Worm (Caenorhabditis elegans) whole organism, early embryonic: ENCODE data around the gene mfn-1.

Experiments
- F13C5.2 ChIP-seq: sonication (generic microtip); optimal IDR thresholded peaks from 2 replicates; lab custom pipeline; 2017; ENCODE audit warnings: mild to moderate bottlenecking, missing genetic modification characterization, inconsistent platforms, missing compliant biosample characterization
- aly-1 ChIP-seq: sonication (generic microtip); optimal IDR thresholded peaks from 2 replicates; lab custom pipeline; 2016; ENCODE audit warnings: missing genetic modification characterization, missing compliant biosample characterization
- ama-1 ChIP-seq: fragments of 150-350 bp; optimal IDR thresholded peaks from 2 replicates; lab custom pipeline; 2014
- ceh-13 ChIP-seq: fragments of 200-800 bp; sonication (Bioruptor generic); optimal IDR thresholded peaks from 2 replicates; lab custom pipeline; 2018; ENCODE audit warnings: mild to moderate bottlenecking, missing genetic modification characterization, missing compliant biosample characterization
- ets-7 ChIP-seq: sonication (generic microtip); optimal IDR thresholded peaks from 2 replicates; lab custom pipeline; 2016; ENCODE audit warnings: missing genotype, missing genetic modification characterization, missing compliant biosample characterization
- flt-1 ChIP-seq: fragments of 200-800 bp; sonication (Bioruptor generic); IDR thresholded peaks from 2 replicates; pipeline ENCODE4 v1.3.6; 2022; ENCODE audit warnings: missing genetic modification characterization, missing compliant biosample characterization
- hmbx-1 ChIP-seq: sonication (generic microtip); optimal IDR thresholded peaks from 2 replicates; lab custom pipeline; 2016; ENCODE audit warnings: mild to moderate bottlenecking, missing genetic modification characterization, missing compliant biosample characterization
- hmg-4 ChIP-seq: fragments of 200-800 bp; sonication (Bioruptor generic); optimal IDR thresholded peaks from 2 replicates; lab custom pipeline; 2018; ENCODE audit warnings: mild to moderate bottlenecking, missing genetic modification characterization, missing compliant biosample characterization
- hnd-1 ChIP-seq: sonication (generic microtip); optimal IDR thresholded peaks from 2 replicates; lab custom pipeline; 2016; ENCODE audit warnings: missing genetic modification characterization, missing compliant biosample characterization
- pes-1 ChIP-seq: fragments of 200-800 bp; sonication (Bioruptor generic); IDR thresholded peaks from 2 replicates; pipeline ENCODE4 v1.3.6; 2022; ENCODE audit warnings: missing genetic modification reagents, missing genetic modification characterization, missing compliant biosample characterization
- sea-1 ChIP-seq: fragments of 200-800 bp; sonication (Bioruptor generic); conservative IDR thresholded peaks from 2 replicates; pipeline ENCODE4 v1.3.6; 2022; ENCODE audit warnings: missing genetic modification characterization, missing compliant biosample characterization
- tbx-11 ChIP-seq: fragments of 200-800 bp; sonication (Bioruptor generic); IDR thresholded peaks from 2 replicates; pipeline ENCODE4 v1.3.6; 2022; ENCODE audit warnings: missing genetic modification characterization, missing compliant biosample characterization
- tbx-37 ChIP-seq: fragments of 200-800 bp; sonication (Bioruptor generic); conservative IDR thresholded peaks from 2 replicates; pipeline ENCODE4 v1.3.6; 2022; ENCODE audit warnings: missing genetic modification reagents, missing genetic modification characterization, missing compliant biosample characterization
- tra-4 ChIP-seq: sonication (generic microtip); optimal IDR thresholded peaks from 2 replicates; lab custom pipeline; 2017; ENCODE audit warnings: missing genetic modification characterization, missing compliant biosample characterization

ce11 chrII:11503761-11504160 lies 31.9 kb upstream of the mfn-1 start:
- TF ChIP-seq ama-1 (no peak), ets-7 (tag; lab: Kevin White, UChicago) (no peak), hmg-4 (GFP tag; lab: Kevin White, UChicago) (no peak), sea-1 (no peak), aly-1 (tag; lab: Kevin White, UChicago) (no peak), tbx-11 (no peak), flt-1 (no peak), F13C5.2 (tag; lab: Kevin White, UChicago) (no peak), hmbx-1 (tag; lab: Kevin White, UChicago) (no peak), hnd-1 (tag; lab: Kevin White, UChicago) (no peak), ceh-13 (GFP tag; lab: Kevin White, UChicago) (no peak), tra-4 (tag; lab: Kevin White, UChicago) (no peak), tbx-37 (GFP tag; lab: Robert Waterston, UW) (no peak), pes-1 (GFP tag; lab: Robert Waterston, UW) (no peak)
